Fruit fly (Drosophila melanogaster): ENCODE results near the gene eIF3g1.

- TF ChIP-seq az2 (GFP tag; optimal IDR thresholded peaks at IDR 0.05) (peak; percentile 87), CG16813 (GFP tag; IDR thresholded peaks at IDR 0.05; ENCODE audit: partially characterized antibody) (no peak), gfzf (GFP tag; optimal IDR thresholded peaks at IDR 0.05) (peak; percentile 10), lola (GFP tag; optimal IDR thresholded peaks at IDR 0.05) (peak in 1 of 3 experiments; percentile 54), bbx (GFP tag; IDR thresholded peaks at IDR 0.05; ENCODE audit: partially characterized antibody) (no peak), Sry-δ (GFP tag; optimal IDR thresholded peaks at IDR 0.05) (peak; percentile 61), CG14441 (GFP tag; IDR thresholded peaks at IDR 0.05) (peak; percentile 96), dan (GFP tag; IDR thresholded peaks at IDR 0.05) (peak; percentile 63), Doc2 (GFP tag; IDR thresholded peaks at IDR 0.05) (peak; percentile 74), psq (GFP tag; optimal IDR thresholded peaks at IDR 0.05) (no peak)
These were observed 16.4 kb downstream of the eIF3g1 start for dm6 chrX:2593753-2594096.
